Worm (Caenorhabditis elegans) whole organism, young adult: ENCODE results near the gene F13A2.3.
A peak's percentile ranks its signal among the peaks of the same experiment; 100 is the strongest.

Experiments used
- B0261.1 ChIP-seq: sonication (generic microtip); optimal IDR thresholded peaks from 2 replicates; lab custom pipeline; 2016; ENCODE audit warnings: mild to moderate bottlenecking, missing genetic modification characterization, moderate library complexity, missing compliant biosample characterization
- C06A6.2 ChIP-seq: fragments of 200-800 bp; sonication (Bioruptor generic); conservative IDR thresholded peaks from 2 replicates; pipeline ENCODE4 v1.3.6; 2022; ENCODE audit warnings: missing genetic modification characterization, missing compliant biosample characterization
- C17E4.6 ChIP-seq: fragments of 200-800 bp; sonication (Bioruptor generic); IDR thresholded peaks from 2 replicates; pipeline ENCODE4 v1.3.6; 2022; ENCODE audit warnings: missing genetic modification reagents, missing genetic modification characterization, missing compliant biosample characterization
- D2030.7 ChIP-seq: fragments of 200-800 bp; sonication (Bioruptor generic); IDR thresholded peaks from 2 replicates; pipeline ENCODE4 v1.3.6; 2022; ENCODE audit warnings: missing genetic modification reagents, missing genetic modification characterization, missing compliant biosample characterization
- F49E8.2 ChIP-seq: sonication (generic microtip); optimal IDR thresholded peaks from 3 replicates; lab custom pipeline; 2017; ENCODE audit warnings: missing genetic modification characterization, mild to moderate bottlenecking, missing compliant biosample characterization, antibody characterized with exemption, moderate library complexity; ENCODE audit not compliant: insufficient read depth
- F55B11.4 ChIP-seq: sonication (generic microtip); optimal IDR thresholded peaks from 2 replicates; lab custom pipeline; 2016; ENCODE audit warnings: missing compliant biosample characterization, missing genetic modification characterization, borderline replicate concordance; ENCODE audit not compliant: insufficient read depth
- K12H6.12 ChIP-seq: fragments of 200-800 bp; sonication (Bioruptor generic); optimal IDR thresholded peaks from 2 replicates; lab custom pipeline; 2018; ENCODE audit warnings: mild to moderate bottlenecking, missing genetic modification characterization, missing compliant biosample characterization
- T26A5.8 ChIP-seq: sonication (generic microtip); optimal IDR thresholded peaks from 2 replicates; lab custom pipeline; 2016; ENCODE audit warnings: missing genetic modification characterization, missing compliant biosample characterization
- Y56A3A.18 ChIP-seq: fragments of 200-800 bp; sonication (Bioruptor generic); IDR thresholded peaks from 2 replicates; pipeline ENCODE4 v1.3.6; 2022; ENCODE audit warnings: missing genetic modification reagents, missing genetic modification characterization, missing compliant biosample characterization
- Y79H2A.3 ChIP-seq: fragments of 200-800 bp; sonication (Bioruptor generic); conservative IDR thresholded peaks from 2 replicates; pipeline ENCODE4 v1.3.6; 2022; ENCODE audit warnings: missing genetic modification reagents, missing genetic modification characterization, missing compliant biosample characterization
- ZK185.1 ChIP-seq: sonication (generic microtip); optimal IDR thresholded peaks from 2 replicates; lab custom pipeline; 2016; ENCODE audit warnings: mild to moderate bottlenecking, missing genetic modification characterization, missing compliant biosample characterization; ENCODE audit not compliant: poor library complexity, severe bottlenecking
- akir-1 ChIP-seq: fragments of 200-800 bp; sonication (Bioruptor generic); optimal IDR thresholded peaks from 2 replicates; lab custom pipeline; 2018; ENCODE audit warnings: mild to moderate bottlenecking, missing genetic modification characterization, moderate library complexity, missing compliant biosample characterization
- ama-1 ChIP-seq, 3 experiments: fragments of 150-350 bp in 1 of 3; sonication (generic microtip) in 2 of 3; optimal IDR thresholded peaks; 2 replicates each; lab custom pipeline; 2014 to 2018; ENCODE audit warnings: missing biosample characterization in 2 of 3, missing genetic modification characterization in 2 of 3, missing genetic modification reagents in 2 of 3
- atf-7 ChIP-seq: sonication (generic microtip); optimal IDR thresholded peaks from 2 replicates; lab custom pipeline; 2017; ENCODE audit warnings: mild to moderate bottlenecking, missing genetic modification characterization, missing compliant biosample characterization
- athp-1 ChIP-seq: sonication (generic microtip); optimal IDR thresholded peaks from 2 replicates; lab custom pipeline; 2017; ENCODE audit warnings: mild to moderate bottlenecking, missing genetic modification characterization, missing compliant biosample characterization
- attf-5 ChIP-seq: fragments of 200-800 bp; sonication (Bioruptor generic); optimal IDR thresholded peaks from 2 replicates; lab custom pipeline; 2018; ENCODE audit warnings: mild to moderate bottlenecking, missing genetic modification characterization, missing compliant biosample characterization
- attf-6 ChIP-seq: fragments of 200-800 bp; sonication (Bioruptor generic); IDR thresholded peaks from 2 replicates; pipeline ENCODE4 v1.3.6; 2022; ENCODE audit warnings: missing genetic modification reagents, missing genetic modification characterization, missing compliant biosample characterization
- bed-1 ChIP-seq: fragments of 200-800 bp; sonication (Bioruptor generic); IDR thresholded peaks from 2 replicates; pipeline ENCODE4 v1.3.6; 2022; ENCODE audit warnings: missing genetic modification reagents, missing genetic modification characterization, missing compliant biosample characterization
- ceh-27 ChIP-seq: fragments of 200-800 bp; sonication (Bioruptor generic); optimal IDR thresholded peaks from 2 replicates; lab custom pipeline; 2018; ENCODE audit warnings: mild to moderate bottlenecking, missing genetic modification characterization, moderate library complexity, missing compliant biosample characterization
- ceh-91 ChIP-seq: fragments of 200-800 bp; sonication (Bioruptor generic); IDR thresholded peaks from 2 replicates; pipeline ENCODE4 v1.3.6; 2022; ENCODE audit warnings: missing genetic modification reagents, missing genetic modification characterization, missing compliant biosample characterization
- die-1 ChIP-seq: sonication (generic microtip); optimal IDR thresholded peaks from 2 replicates; lab custom pipeline; 2016; ENCODE audit warnings: missing genotype, mild to moderate bottlenecking, missing genetic modification characterization, missing compliant biosample characterization
- efl-1 ChIP-seq: fragments of 150-350 bp; optimal IDR thresholded peaks from 2 replicates; lab custom pipeline; 2014; ENCODE audit warnings: missing biosample characterization, missing genetic modification reagents, missing genetic modification characterization
- egl-44 ChIP-seq: fragments of 200-800 bp; sonication (Bioruptor generic); IDR thresholded peaks from 2 replicates; pipeline ENCODE4 v1.3.6; 2022; ENCODE audit warnings: missing genetic modification reagents, missing genetic modification characterization, missing compliant biosample characterization
- ets-4 ChIP-seq: fragments of 200-800 bp; sonication (Bioruptor generic); optimal IDR thresholded peaks from 2 replicates; lab custom pipeline; 2018; ENCODE audit warnings: mild to moderate bottlenecking, missing genetic modification characterization, missing compliant biosample characterization
- gei-17 ChIP-seq: fragments of 200-800 bp; sonication (Bioruptor generic); optimal IDR thresholded peaks from 2 replicates; lab custom pipeline; 2018; ENCODE audit warnings: mild to moderate bottlenecking, missing genetic modification characterization, missing compliant biosample characterization
- hmg-20 ChIP-seq: fragments of 200-800 bp; sonication (Bioruptor generic); IDR thresholded peaks from 2 replicates; pipeline ENCODE4 v1.3.6; 2022; ENCODE audit warnings: missing genetic modification reagents, missing genetic modification characterization, missing compliant biosample characterization
- hrde-1 ChIP-seq: sonication (generic microtip); optimal IDR thresholded peaks from 2 replicates; lab custom pipeline; 2016; ENCODE audit warnings: missing genetic modification characterization, mild to moderate bottlenecking, missing compliant biosample characterization, moderate library complexity, missing genotype, missing genetic modification reagents, borderline replicate concordance
- hsf-1 ChIP-seq: fragments of 200-800 bp; sonication (Bioruptor generic); IDR thresholded peaks from 2 replicates; pipeline ENCODE4 v1.3.6; 2022; ENCODE audit warnings: missing genetic modification reagents, missing genetic modification characterization, missing compliant biosample characterization
- lag-1 ChIP-seq: fragments of 200-800 bp; sonication (Bioruptor generic); IDR thresholded peaks from 2 replicates; pipeline ENCODE4 v1.3.6; 2022; ENCODE audit warnings: missing genetic modification reagents, missing genetic modification characterization, missing compliant biosample characterization
- let-607 ChIP-seq, 2 experiments: fragments of 200-800 bp in 1 of 2; sonication (Bioruptor generic) in 1 of 2; sonication (generic microtip) in 1 of 2; optimal IDR thresholded peaks; 2 replicates each; lab custom pipeline; 2016 to 2018; ENCODE audit warnings: mild to moderate bottlenecking in 2 of 2, missing compliant biosample characterization in 2 of 2, missing genetic modification characterization in 2 of 2, moderate library complexity in 2 of 2, missing genotype in 1 of 2
- lin-26 ChIP-seq: fragments of 200-800 bp; sonication (Bioruptor generic); IDR thresholded peaks from 2 replicates; pipeline ENCODE4 v1.3.6; 2022; ENCODE audit warnings: missing genetic modification reagents, missing genetic modification characterization, missing compliant biosample characterization
- lin-54 ChIP-seq: fragments of 200-800 bp; sonication (Bioruptor generic); optimal IDR thresholded peaks from 2 replicates; lab custom pipeline; 2018; ENCODE audit warnings: mild to moderate bottlenecking, missing genetic modification characterization, missing compliant biosample characterization
- lsl-1 ChIP-seq: fragments of 200-800 bp; sonication (Bioruptor generic); optimal IDR thresholded peaks from 2 replicates; lab custom pipeline; 2018; ENCODE audit warnings: mild to moderate bottlenecking, missing genetic modification characterization, moderate library complexity, missing compliant biosample characterization
- madf-3 ChIP-seq: fragments of 200-800 bp; sonication (Bioruptor generic); IDR thresholded peaks from 2 replicates; pipeline ENCODE4 v1.3.6; 2022; ENCODE audit warnings: missing genetic modification reagents, missing genetic modification characterization, missing compliant biosample characterization
- madf-6 ChIP-seq: fragments of 200-800 bp; sonication (Bioruptor generic); IDR thresholded peaks from 2 replicates; pipeline ENCODE4 v1.3.6; 2022; ENCODE audit warnings: missing genetic modification reagents, missing genetic modification characterization, missing compliant biosample characterization
- mcd-1 ChIP-seq: fragments of 200-800 bp; sonication (Bioruptor generic); IDR thresholded peaks from 2 replicates; pipeline ENCODE4 v1.3.6; 2022; ENCODE audit warnings: missing genetic modification reagents, missing genetic modification characterization, missing compliant biosample characterization
- nfya-1 ChIP-seq: sonication (generic microtip); optimal IDR thresholded peaks from 2 replicates; lab custom pipeline; 2017; ENCODE audit warnings: antibody characterized with exemption, missing compliant biosample characterization, missing genetic modification characterization, borderline replicate concordance; ENCODE audit not compliant: insufficient read depth
- nfya-2 ChIP-seq: fragments of 200-800 bp; sonication (Bioruptor generic); IDR thresholded peaks from 2 replicates; pipeline ENCODE4 v1.3.6; 2022; ENCODE audit warnings: missing genetic modification reagents, missing genetic modification characterization, missing compliant biosample characterization
- nhr-90 ChIP-seq: sonication (generic microtip); optimal IDR thresholded peaks from 2 replicates; lab custom pipeline; 2016; ENCODE audit warnings: missing genotype, mild to moderate bottlenecking, missing genetic modification characterization, missing compliant biosample characterization
- rpc-1 ChIP-seq, 2 experiments: fragments of 150-350 bp in 1 of 2; sonication (generic microtip) in 1 of 2; optimal IDR thresholded peaks; 2 replicates each; lab custom pipeline; 2014 to 2018; ENCODE audit warnings: missing biosample characterization in 1 of 2, missing genetic modification characterization in 1 of 2, missing genetic modification reagents in 1 of 2, missing genotype in 1 of 2
- sdz-38 ChIP-seq: sonication (generic microtip); optimal IDR thresholded peaks from 2 replicates; lab custom pipeline; 2016; ENCODE audit warnings: missing genotype, missing genetic modification characterization, missing compliant biosample characterization
- snpc-3.4 ChIP-seq: sonication (generic microtip); optimal IDR thresholded peaks from 2 replicates; lab custom pipeline; 2017; ENCODE audit warnings: missing genetic modification characterization, mild to moderate bottlenecking, missing compliant biosample characterization, antibody characterized with exemption, moderate library complexity, missing genotype, missing genetic modification reagents
- somi-1 ChIP-seq: fragments of 200-800 bp; sonication (Bioruptor generic); optimal IDR thresholded peaks from 2 replicates; lab custom pipeline; 2018; ENCODE audit warnings: mild to moderate bottlenecking, missing genetic modification characterization, missing compliant biosample characterization
- tbp1 ChIP-seq: fragments of 200-800 bp; sonication (Bioruptor generic); optimal IDR thresholded peaks from 2 replicates; lab custom pipeline; 2018; ENCODE audit warnings: mild to moderate bottlenecking, missing genetic modification characterization, missing compliant biosample characterization
- tbx-9 ChIP-seq: sonication (generic microtip); optimal IDR thresholded peaks from 2 replicates; lab custom pipeline; 2016; ENCODE audit warnings: borderline replicate concordance, missing genetic modification characterization, inconsistent platforms, missing compliant biosample characterization
- ztf-26 ChIP-seq: sonication (generic microtip); optimal IDR thresholded peaks from 2 replicates; lab custom pipeline; 2017; ENCODE audit warnings: missing genetic modification characterization, missing compliant biosample characterization

F13A2.3 gene

ce11 chrV:4374625-4375024 is 21.5 kb downstream of the F13A2.3 start, which contains the start of gene neg-1 (continued):
- TF ChIP-seq Y79H2A.3 (GFP tag; lab: Robert Waterston, UW) (peak; percentile 28; the same call in 1 of the 2 replicates), lin-26 (GFP tag; lab: Robert Waterston, UW) (no peak), F49E8.2 (no peak), nhr-90 (no peak), athp-1 (no peak), egl-44 (GFP tag; lab: Robert Waterston, UW) (no peak), attf-6 (GFP tag; lab: Robert Waterston, UW) (0 out of 2 replicates have a peak, but pooled peaks have one; percentile 21), hmg-20 (GFP tag; lab: Robert Waterston, UW) (no peak), ceh-27 (GFP tag; lab: Kevin White, UChicago) (no peak), D2030.7 (GFP tag; lab: Robert Waterston, UW) (no peak), ets-4 (GFP tag; lab: Kevin White, UChicago) (no peak), tbx-9 (tag; lab: Kevin White, UChicago) (no peak), efl-1 (GFP tag; lab: Kevin White, UChicago) (peak; percentile 18), C17E4.6 (GFP tag; lab: Robert Waterston, UW) (no peak), madf-6 (GFP tag; lab: Robert Waterston, UW) (peak; percentile 58), K12H6.12 (tag; lab: Kevin White, UChicago) (no peak), Y56A3A.18 (no peak), attf-5 (no peak), madf-3 (peak; percentile 63; the same call in 1 of the 2 replicates), ceh-91 (GFP tag; lab: Robert Waterston, UW) (no peak), nfya-2 (GFP tag; lab: Robert Waterston, UW) (no peak), die-1 (no peak), lin-54 (GFP tag; lab: Kevin White, UChicago) (peak; percentile 3)

DNA sequence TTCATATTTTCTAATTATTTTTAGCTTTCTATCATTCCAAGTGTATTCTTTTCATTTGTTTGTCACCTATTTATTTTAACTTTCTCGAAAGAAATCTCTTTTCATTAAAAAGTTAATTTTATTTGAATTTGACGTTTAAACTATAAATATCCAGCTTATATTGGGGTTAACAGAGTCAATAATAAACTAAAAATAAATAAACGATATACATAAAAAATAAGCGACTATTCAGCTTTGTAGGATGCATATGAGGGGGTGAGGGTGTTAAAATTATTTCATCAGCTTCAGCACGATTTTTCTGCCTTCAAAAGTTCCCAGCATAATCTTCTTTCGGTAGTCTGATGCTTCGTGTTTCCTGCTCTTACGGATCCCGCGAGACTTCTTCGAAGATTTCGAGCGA is 22.5 kb downstream of the F13A2.3 start:
- TF ChIP-seq B0261.1 (tag; lab: Kevin White, UChicago): no peak
- peak; percentile 15 for TF ChIP-seq hrde-1 (tag; lab: Kevin White, UChicago)
- no peak for TF ChIP-seq mcd-1 (GFP tag; lab: Robert Waterston, UW)
- TF ChIP-seq lag-1 (GFP tag; lab: Robert Waterston, UW): no peak
- no peak for TF ChIP-seq madf-3
- no peak for TF ChIP-seq gei-17 (GFP tag; lab: Kevin White, UChicago)
- no peak for TF ChIP-seq sdz-38 (tag; lab: Kevin White, UChicago)
- peak; percentile 14 for TF ChIP-seq lsl-1 (GFP tag; lab: Kevin White, UChicago)
- TF ChIP-seq hsf-1 (GFP tag; lab: Robert Waterston, UW): no peak
- TF ChIP-seq ZK185.1 (tag; lab: Kevin White, UChicago): no peak
- TF ChIP-seq T26A5.8 (tag; lab: Kevin White, UChicago): no peak
- TF ChIP-seq snpc-3.4: peak; percentile 44
- TF ChIP-seq C06A6.2: no peak
- no peak for TF ChIP-seq F55B11.4 (tag; lab: Kevin White, UChicago)
- TF ChIP-seq rpc-1 (optimal IDR thresholded peaks at IDR 0.05; lab: Kevin White, UChicago): no peak
- TF ChIP-seq rpc-1 (tag; optimal IDR thresholded peaks at IDR 0.05; lab: Kevin White, UChicago): no peak
- TF ChIP-seq attf-6 (GFP tag; lab: Robert Waterston, UW): no peak
- no peak for TF ChIP-seq ztf-26 (tag; lab: Kevin White, UChicago)
- TF ChIP-seq akir-1 (GFP tag; lab: Kevin White, UChicago): no peak
- TF ChIP-seq atf-7 (tag; lab: Kevin White, UChicago): no peak
- no peak for TF ChIP-seq ama-1 (optimal IDR thresholded peaks at IDR 0.05; lab: Kevin White, UChicago)
- TF ChIP-seq ama-1 (GFP tag; optimal IDR thresholded peaks at IDR 0.05; lab: Kevin White, UChicago): peak; percentile 15 to 52
- TF ChIP-seq lin-54 (GFP tag; lab: Kevin White, UChicago): no peak
- no peak for TF ChIP-seq nfya-1 (tag; lab: Kevin White, UChicago)
- peak; percentile 35 for TF ChIP-seq athp-1
- TF ChIP-seq F49E8.2: peak; percentile 23
- no peak for TF ChIP-seq somi-1 (GFP tag; lab: Kevin White, UChicago)
- TF ChIP-seq bed-1 (GFP tag; lab: Robert Waterston, UW): no peak
- TF ChIP-seq let-607 (tag; optimal IDR thresholded peaks at IDR 0.05; lab: Kevin White, UChicago): no peak
- TF ChIP-seq tbp1 (GFP tag; lab: Kevin White, UChicago): no peak
